Comparison of ENCODE assay signal across 2 worm cellular contexts in genomic region chrII:4606687-4607297, ce11.
A peak's percentile ranks its signal among the peaks of the same experiment; 100 is the strongest.
TF ChIP-seq lines count a peak whose summit lies in the region.

No protein-coding gene starts in this region.

TF ChIP-seq in whole organism, L1 larva, 84 proteins besides CTCF, POLR2A, EP300 and RAD21 (continued from another document):
- TF ChIP-seq nhr-85 (tag; lab: Kevin White, UChicago), result peak; percentile 31
- no peak for TF ChIP-seq ceh-88 (GFP tag; IDR thresholded peaks at IDR 0.05; lab: Robert Waterston, UW)
- peak in 1 of 2 experiments; percentile 7 for TF ChIP-seq efl-1 (optimal IDR thresholded peaks at IDR 0.05; lab: Kevin White, UChicago)
- TF ChIP-seq efl-1 (GFP tag; optimal IDR thresholded peaks at IDR 0.05 in 1 of 2; lab: Kevin White, UChicago), result no peak
- TF ChIP-seq nhr-28 (tag; optimal IDR thresholded peaks at IDR 0.05; lab: Kevin White, UChicago), result no peak
- peak; percentile 65 for TF ChIP-seq ces-1 (GFP tag; optimal IDR thresholded peaks at IDR 0.05; lab: Kevin White, UChicago)
- TF ChIP-seq nhr-19 (GFP tag; conservative IDR thresholded peaks at IDR 0.05; lab: Robert Waterston, UW), result no peak
- no peak for TF ChIP-seq nhr-77 (tag; optimal IDR thresholded peaks at IDR 0.05; lab: Kevin White, UChicago)
- peak in 1 of 3 experiments; percentile 5 for TF ChIP-seq dpl-1 (GFP tag; optimal IDR thresholded peaks at IDR 0.05; lab: Kevin White, UChicago)
- TF ChIP-seq nhr-20 (tag; optimal IDR thresholded peaks at IDR 0.05; lab: Kevin White, UChicago), result no peak
- TF ChIP-seq mep-1 (tag; optimal IDR thresholded peaks at IDR 0.05; lab: Kevin White, UChicago), result no peak
- TF ChIP-seq fkh-10 (GFP tag; optimal IDR thresholded peaks at IDR 0.05; lab: Kevin White, UChicago), result peak; percentile 41
- no peak for TF ChIP-seq C04F5.9 (tag; optimal IDR thresholded peaks at IDR 0.05; lab: Kevin White, UChicago)
- no peak for TF ChIP-seq mef-2 (tag; optimal IDR thresholded peaks at IDR 0.05; lab: Kevin White, UChicago)

TF ChIP-seq in whole organism, L4 larva, 104 proteins besides CTCF, POLR2A, EP300 and RAD21 (continued from another document):
- TF ChIP-seq nhr-28 (tag; optimal IDR thresholded peaks at IDR 0.05; lab: Kevin White, UChicago) (peak; percentile 9), dmd-6 (GFP tag; IDR thresholded peaks at IDR 0.05; lab: Robert Waterston, UW) (no peak; the same call in 1 of the 2 replicates)
TF ChIP-seq in whole organism, L4 larva: peak in this region for 6.
